Worm (Caenorhabditis elegans): ENCODE results near the gene F09E5.3.

The F09E5.3 gene

DNA sequence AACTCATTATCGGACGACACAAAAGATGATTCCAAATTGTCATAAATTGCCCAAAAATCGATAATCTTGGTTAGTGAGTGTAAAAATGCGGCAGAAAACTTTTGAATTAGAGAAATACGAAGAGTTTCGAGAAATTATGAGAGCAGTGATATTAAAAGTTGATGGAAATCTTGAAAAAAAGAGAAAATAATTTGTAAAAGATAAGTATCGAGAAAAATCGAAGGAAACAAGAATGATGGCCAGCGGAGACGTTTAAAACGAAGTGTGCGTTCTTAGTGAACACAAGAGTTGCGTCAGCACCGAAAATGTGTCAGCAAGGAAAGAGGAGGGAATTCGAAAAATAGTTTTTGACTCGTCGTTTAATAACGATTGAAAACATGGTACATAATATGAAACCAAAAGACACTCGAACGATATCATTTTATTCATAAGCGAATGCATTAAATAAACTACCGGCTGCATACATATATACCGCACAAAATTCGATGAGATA is 16.1 kb downstream of the F09E5.3 start, which contains the start of gene ndx-6 (continued):
- peak; percentile 92 to 99 for TF ChIP-seq efl-1 (optimal IDR thresholded peaks at IDR 0.05)
- TF ChIP-seq efl-1 (GFP tag; optimal IDR thresholded peaks at IDR 0.05 in 1 of 2): peak; percentile 98 to 100
- no peak for TF ChIP-seq ets-5 (GFP tag; IDR thresholded peaks at IDR 0.05)
- TF ChIP-seq lsy-2 (tag; optimal IDR thresholded peaks at IDR 0.05): peak; percentile 90 to 92
- TF ChIP-seq tlp-1 (tag; optimal IDR thresholded peaks at IDR 0.05): no peak
- peak; percentile 90 for TF ChIP-seq nhr-47 (tag; optimal IDR thresholded peaks at IDR 0.05)
- TF ChIP-seq tbx-2 (tag; optimal IDR thresholded peaks at IDR 0.05): peak; percentile 83
- TF ChIP-seq fkh-10 (GFP tag; optimal IDR thresholded peaks at IDR 0.05): peak; percentile 46
- peak; percentile 83 for TF ChIP-seq unc-130 (tag; optimal IDR thresholded peaks at IDR 0.05)
- TF ChIP-seq skn-1 (tag; optimal IDR thresholded peaks at IDR 0.05): peak; percentile 82
- no peak for TF ChIP-seq pqm-1 (tag; optimal IDR thresholded peaks at IDR 0.05)
- TF ChIP-seq unc-30 (tag; optimal IDR thresholded peaks at IDR 0.05): no peak
- peak; percentile 91 for TF ChIP-seq nhr-20 (tag; optimal IDR thresholded peaks at IDR 0.05)
- peak; percentile 86 for TF ChIP-seq elt-2 (tag; optimal IDR thresholded peaks at IDR 0.05)
- peak; percentile 74 for TF ChIP-seq isw-1 (GFP tag; IDR thresholded peaks at IDR 0.05)
- peak; percentile 59 for TF ChIP-seq lin-15B (tag; optimal IDR thresholded peaks at IDR 0.05)

DNA sequence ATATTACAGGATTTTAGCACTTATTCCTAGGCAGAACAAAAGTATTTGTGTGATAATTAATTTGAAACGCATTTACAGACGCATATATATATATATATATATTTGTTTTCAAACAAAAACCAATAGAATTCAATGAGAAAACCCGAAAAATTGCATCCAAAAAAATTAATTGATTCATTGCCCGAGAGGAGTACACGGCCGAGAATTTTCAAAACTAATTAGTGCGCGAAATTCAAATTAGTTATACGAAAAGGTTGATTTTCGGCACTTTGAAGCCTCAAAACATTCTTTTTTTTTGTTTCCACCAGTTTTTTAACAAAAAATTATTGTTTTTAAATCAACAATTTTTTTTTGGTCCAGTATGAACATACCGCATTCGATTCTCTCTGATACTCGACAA is 17.6 kb downstream of the F09E5.3 start:
- TF ChIP-seq lin-35 (GFP tag; optimal IDR thresholded peaks at IDR 0.05) (peak in 1 of 2 experiments; percentile 3), zag-1 (tag; optimal IDR thresholded peaks at IDR 0.05) (no peak), dpl-1 (GFP tag; optimal IDR thresholded peaks at IDR 0.05) (peak in 2 of 3 experiments; percentile 13 to 48), efl-1 (optimal IDR thresholded peaks at IDR 0.05) (peak; percentile 28 to 45), efl-1 (GFP tag; optimal IDR thresholded peaks at IDR 0.05 in 1 of 2) (peak; percentile 46 to 89), nhr-84 (tag; optimal IDR thresholded peaks at IDR 0.05) (no peak), hlh-17 (GFP tag; optimal IDR thresholded peaks at IDR 0.05; ENCODE audit: borderline replicate concordance) (no peak)

DNA sequence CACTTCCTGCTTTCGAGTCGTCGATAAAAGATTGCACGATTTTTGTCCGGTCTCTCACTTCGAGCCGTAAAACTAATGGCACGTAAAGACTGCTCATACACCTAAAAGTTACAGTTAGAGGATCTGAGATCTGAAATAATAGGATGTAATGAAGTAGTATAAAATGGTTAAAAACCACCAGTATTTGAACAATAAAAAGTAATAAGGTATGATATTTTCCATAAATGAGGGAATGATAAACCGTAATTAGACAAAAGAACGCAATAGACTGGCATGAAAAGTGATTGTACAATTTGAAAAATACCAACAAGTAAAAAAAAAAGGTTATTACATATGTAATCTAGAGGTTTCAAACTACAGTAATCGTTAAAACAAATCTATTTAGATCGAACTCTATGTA is 19.3 kb downstream of the F09E5.3 start, which contains the start of gene brap-2:
brap-2 (minus strand) TSS at position 101 of the 400 bp plus-strand sequence.
- TF ChIP-seq ets-5 (GFP tag; IDR thresholded peaks at IDR 0.05): no peak
- no peak for TF ChIP-seq ama-1 (optimal IDR thresholded peaks at IDR 0.05)
- no peak for TF ChIP-seq nhr-237 (tag; optimal IDR thresholded peaks at IDR 0.05)
- TF ChIP-seq aha-1 (tag; optimal IDR thresholded peaks at IDR 0.05): no peak
- TF ChIP-seq tbx-2 (tag; optimal IDR thresholded peaks at IDR 0.05): no peak
- TF ChIP-seq lin-14 (GFP tag; optimal IDR thresholded peaks at IDR 0.05): no peak
- no peak for TF ChIP-seq nhr-20 (tag; optimal IDR thresholded peaks at IDR 0.05)
- no peak for TF ChIP-seq elt-3 (tag; optimal IDR thresholded peaks at IDR 0.05)
- no peak for TF ChIP-seq sup-37 (GFP tag; optimal IDR thresholded peaks at IDR 0.05)
- no peak for TF ChIP-seq efl-3 (GFP tag; optimal IDR thresholded peaks at IDR 0.05)
- TF ChIP-seq isw-1 (GFP tag; IDR thresholded peaks at IDR 0.05): no peak
- no peak for TF ChIP-seq rnt-1 (tag; optimal IDR thresholded peaks at IDR 0.05)
- TF ChIP-seq elt-2 (tag; optimal IDR thresholded peaks at IDR 0.05): no peak
- no peak for TF ChIP-seq fkh-4 (tag; optimal IDR thresholded peaks at IDR 0.05; ENCODE audit: borderline replicate concordance)
- no peak for TF ChIP-seq fos-1 (tag; optimal IDR thresholded peaks at IDR 0.05)
- no peak for TF ChIP-seq fkh-8 (tag; optimal IDR thresholded peaks at IDR 0.05)
- TF ChIP-seq sptf-1 (tag; optimal IDR thresholded peaks at IDR 0.05): no peak

DNA sequence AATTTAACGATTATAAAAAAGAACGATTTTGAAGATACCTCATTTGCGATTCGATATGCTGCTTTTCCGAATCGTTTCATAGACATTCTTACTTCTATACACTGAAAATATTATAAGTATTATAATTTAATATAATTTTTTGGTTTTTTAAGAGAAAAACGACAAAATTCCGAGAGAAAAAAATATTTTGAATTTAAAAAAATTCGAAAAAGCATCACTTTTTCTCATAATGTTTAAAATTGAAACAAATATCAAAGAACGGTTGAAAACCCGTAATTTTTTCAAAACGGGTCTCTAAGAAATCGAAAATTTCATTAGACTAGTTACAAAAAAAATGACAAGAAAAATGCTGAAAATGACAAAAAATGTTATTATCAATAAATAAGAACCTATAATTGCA is 21.8 kb downstream of the F09E5.3 start, which contains the start of gene pink-1:
pink-1 (minus strand) TSS at position 101 of the 400 bp plus-strand sequence.
- TF ChIP-seq efl-3 (GFP tag; optimal IDR thresholded peaks at IDR 0.05): no peak

DNA sequence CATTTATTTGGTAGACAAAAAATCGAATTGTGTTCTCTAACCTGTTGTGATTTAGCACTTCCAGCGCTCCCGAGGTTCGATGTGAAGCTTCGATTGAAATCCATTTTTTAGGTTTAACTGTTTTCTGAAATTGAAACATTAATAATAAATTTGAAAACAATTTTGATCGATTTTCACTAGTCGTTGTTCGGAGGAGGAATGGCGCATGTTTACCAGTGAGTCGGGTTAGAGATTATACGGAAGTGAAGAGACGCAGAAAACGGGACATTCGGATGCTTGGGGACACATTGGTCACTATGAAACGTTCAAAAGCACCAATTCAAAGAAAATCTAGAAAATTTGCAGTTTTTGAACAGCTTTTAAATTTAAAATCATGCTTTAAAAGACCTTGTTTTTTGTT is 25.0 kb downstream of the F09E5.3 start, which contains the start of gene fbxl-3:
fbxl-3 (minus strand) TSS at position 124 of the 400 bp plus-strand sequence.
- TF ChIP-seq efl-1 (optimal IDR thresholded peaks at IDR 0.05): no peak
- peak in 1 of 2 experiments; percentile 87 for TF ChIP-seq efl-1 (GFP tag; optimal IDR thresholded peaks at IDR 0.05 in 1 of 2)
- TF ChIP-seq nhr-85 (tag): no peak
- peak in 1 of 6 experiments; percentile 39 for TF ChIP-seq elt-3 (tag; optimal IDR thresholded peaks at IDR 0.05)
- TF ChIP-seq C04F5.9 (tag; optimal IDR thresholded peaks at IDR 0.05): no peak
